Fruit fly (Drosophila melanogaster) whole organism, embryonic: Measurements from ENCODE around the gene Syx1A.

Source experiments
- Atf6 ChIP-seq: fragments of 200-800 bp; sonication (Bioruptor generic); IDR thresholded peaks from 2 replicates; pipeline ENCODE4 v1.3.6; 2022; ENCODE audit warnings: missing biosample characterization, missing genetic modification characterization
- B-H1 ChIP-seq: fragments of 200-800 bp; sonication (Bioruptor generic); IDR thresholded peaks from 3 replicates; pipeline ENCODE4 v1.3.6; 2022; ENCODE audit warnings: missing biosample characterization, missing genetic modification characterization
- Bdp1 ChIP-seq: fragments of 200-800 bp; sonication (Bioruptor generic); optimal IDR thresholded peaks from 3 replicates; lab custom pipeline; 2016; ENCODE audit warnings: missing biosample characterization, missing genetic modification characterization
- BtbVII ChIP-seq: fragments of 200-800 bp; sonication (Bioruptor generic); optimal IDR thresholded peaks from 3 replicates; lab custom pipeline; 2017; ENCODE audit warnings: missing biosample characterization, mild to moderate bottlenecking, missing genetic modification characterization
- CG10209 ChIP-seq: fragments of 200-800 bp; sonication (Bioruptor generic); optimal IDR thresholded peaks from 3 replicates; lab custom pipeline; 2017; ENCODE audit warnings: missing biosample characterization, mild to moderate bottlenecking, missing genetic modification characterization, missing genetic modification reagents
- CG10565 ChIP-seq: fragments of 200-800 bp; sonication (Bioruptor generic); optimal IDR thresholded peaks from 3 replicates; lab custom pipeline; 2016; ENCODE audit warnings: missing biosample characterization, mild to moderate bottlenecking, missing genetic modification characterization
- CG11085 ChIP-seq: fragments of 200-800 bp; sonication (Bioruptor generic); IDR thresholded peaks from 2 replicates; pipeline ENCODE4 v1.3.6; 2022; ENCODE audit warnings: missing biosample characterization, missing genetic modification characterization
- CG12659 ChIP-seq: fragments of 200-800 bp; sonication (Bioruptor generic); optimal IDR thresholded peaks from 3 replicates; lab custom pipeline; 2017; ENCODE audit warnings: mild to moderate bottlenecking, missing biosample characterization, missing genetic modification reagents, missing genetic modification characterization
- CG14014 ChIP-seq: fragments of 200-800 bp; sonication (Bioruptor generic); IDR thresholded peaks from 2 replicates; pipeline ENCODE4 v1.3.6; 2022; ENCODE audit warnings: missing biosample characterization, missing genetic modification characterization
- CG14050 ChIP-seq: fragments of 200-800 bp; sonication (Bioruptor generic); IDR thresholded peaks from 3 replicates; pipeline ENCODE4 v1.3.6; 2022; ENCODE audit warnings: missing biosample characterization, missing genetic modification characterization
- CG14441 ChIP-seq: fragments of 200-800 bp; sonication (Bioruptor generic); IDR thresholded peaks from 2 replicates; pipeline ENCODE4 v1.3.6; 2022; ENCODE audit warnings: missing biosample characterization, missing genetic modification characterization
- CG1529 ChIP-seq: fragments of 200-800 bp; sonication (Bioruptor generic); optimal IDR thresholded peaks from 3 replicates; lab custom pipeline; 2018; ENCODE audit warnings: missing biosample characterization, missing genetic modification characterization
- CG17359 ChIP-seq: fragments of 200-800 bp; sonication (Bioruptor generic); optimal IDR thresholded peaks from 3 replicates; lab custom pipeline; 2018; ENCODE audit warnings: missing biosample characterization, mild to moderate bottlenecking, missing genetic modification characterization, moderate library complexity
- CG18262 ChIP-seq: fragments of 200-800 bp; optimal IDR thresholded peaks from 3 replicates; lab custom pipeline; 2019; ENCODE audit warnings: missing biosample characterization, mild to moderate bottlenecking, missing genetic modification characterization, moderate library complexity
- CG2678 ChIP-seq: fragments of 200-800 bp; sonication (Bioruptor generic); optimal IDR thresholded peaks from 3 replicates; lab custom pipeline; 2019; ENCODE audit warnings: missing biosample characterization, mild to moderate bottlenecking, missing genetic modification characterization, moderate library complexity
- CG31441 ChIP-seq: fragments of 200-800 bp; sonication (Bioruptor generic); IDR thresholded peaks from 2 replicates; pipeline ENCODE4 v1.3.6; 2022; ENCODE audit warnings: missing biosample characterization, missing genetic modification characterization
- CG6813 ChIP-seq: fragments of 200-800 bp; sonication (Bioruptor generic); optimal IDR thresholded peaks from 2 replicates; lab custom pipeline; 2017; ENCODE audit warnings: missing biosample characterization, missing genetic modification characterization, mild to moderate bottlenecking, moderate library complexity, missing genetic modification reagents
- CG7928 ChIP-seq: fragments of 200-800 bp; sonication (Bioruptor generic); optimal IDR thresholded peaks from 2 replicates; lab custom pipeline; 2017; ENCODE audit warnings: missing biosample characterization, mild to moderate bottlenecking, missing genetic modification characterization
- CG8359 ChIP-seq: fragments of 200-800 bp; sonication (Bioruptor generic); optimal IDR thresholded peaks from 2 replicates; lab custom pipeline; 2017; ENCODE audit warnings: missing biosample characterization, mild to moderate bottlenecking, missing genetic modification characterization, borderline replicate concordance
- CG9797 ChIP-seq: fragments of 200-800 bp; sonication (Bioruptor generic); optimal IDR thresholded peaks from 3 replicates; lab custom pipeline; 2018; ENCODE audit warnings: missing biosample characterization, mild to moderate bottlenecking, missing genetic modification characterization
- CkIIα-i1 ChIP-seq: fragments of 200-800 bp; sonication (Bioruptor generic); IDR thresholded peaks from 2 replicates; pipeline ENCODE4 v1.3.6; 2022; ENCODE audit warnings: missing biosample characterization, missing genetic modification characterization
- D ChIP-seq, 2 experiments: fragments of 200-800 bp in 1 of 2; fragments of >200 bp in 1 of 2; sonication (Bioruptor generic) in 1 of 2; optimal IDR thresholded peaks; 2 replicates in 1 of 2; 3 replicates in 1 of 2; lab custom pipeline; 2017; ENCODE audit warnings: mild to moderate bottlenecking in 1 of 2, missing biosample characterization in 1 of 2, missing genetic modification characterization in 1 of 2, missing genetic modification reagents in 1 of 2
- Gug ChIP-seq: fragments of 200-800 bp; sonication (Bioruptor generic); IDR thresholded peaks from 4 replicates; pipeline ENCODE4 v1.3.6; 2022; ENCODE audit warnings: missing biosample characterization, missing genetic modification characterization
- HHEX ChIP-seq: fragments of 200-800 bp; sonication (Bioruptor generic); optimal IDR thresholded peaks from 3 replicates; lab custom pipeline; 2017; ENCODE audit warnings: missing biosample characterization, mild to moderate bottlenecking, missing genetic modification characterization, missing genetic modification reagents
- Hr39 ChIP-seq: fragments of >200 bp; optimal IDR thresholded peaks from 2 replicates; lab custom pipeline; 2017
- MBD-R2 ChIP-seq: fragments of 200-800 bp; sonication (Bioruptor generic); IDR thresholded peaks from 2 replicates; pipeline ENCODE4 v1.3.6; 2022; ENCODE audit warnings: missing biosample characterization, missing genetic modification characterization
- NK7.1 ChIP-seq: fragments of 200-800 bp; sonication (Bioruptor generic); optimal IDR thresholded peaks from 3 replicates; lab custom pipeline; 2016; ENCODE audit warnings: missing biosample characterization, missing genetic modification characterization
- NfI ChIP-seq: fragments of 200-800 bp; sonication (Bioruptor generic); optimal IDR thresholded peaks from 3 replicates; lab custom pipeline; 2018; ENCODE audit warnings: missing biosample characterization, mild to moderate bottlenecking, missing genetic modification characterization, moderate library complexity
- Opbp ChIP-seq: fragments of 200-800 bp; sonication (Bioruptor generic); IDR thresholded peaks from 3 replicates; pipeline ENCODE4 v1.3.6; 2022; ENCODE audit warnings: missing biosample characterization, missing genetic modification characterization; ENCODE audit not compliant: partially characterized antibody
- Side ChIP-seq: fragments of 200-800 bp; sonication (Bioruptor generic); optimal IDR thresholded peaks from 2 replicates; lab custom pipeline; 2016; ENCODE audit warnings: missing biosample characterization, missing genetic modification characterization
- Sin3A ChIP-seq: fragments of >200 bp; optimal IDR thresholded peaks from 2 replicates; lab custom pipeline; 2018
- Trl ChIP-seq, 3 experiments: fragments of >200 bp in 2 of 3; fragments of 200-800 bp in 1 of 3; sonication (Bioruptor generic) in 1 of 3; optimal IDR thresholded peaks; 2 replicates in 1 of 3; 3 replicates in 2 of 3; lab custom pipeline; 2016 to 2017; ENCODE audit warnings: missing biosample characterization in 1 of 3, missing genetic modification characterization in 1 of 3
- al ChIP-seq: fragments of 200-800 bp; sonication (Bioruptor generic); IDR thresholded peaks from 2 replicates; pipeline ENCODE4 v1.3.6; 2022; ENCODE audit warnings: missing biosample characterization, missing genetic modification characterization
- az2 ChIP-seq: fragments of 200-800 bp; sonication (Bioruptor generic); optimal IDR thresholded peaks from 3 replicates; lab custom pipeline; 2016; ENCODE audit warnings: missing biosample characterization, missing genetic modification characterization
- cad ChIP-seq: fragments of >200 bp; optimal IDR thresholded peaks from 2 replicates; lab custom pipeline; 2017; ENCODE audit warnings: missing biosample characterization, missing genetic modification characterization
- cwo ChIP-seq: fragments of 200-800 bp; sonication (Bioruptor generic); optimal IDR thresholded peaks from 3 replicates; lab custom pipeline; 2017; ENCODE audit warnings: missing biosample characterization, missing genetic modification characterization, mild to moderate bottlenecking, moderate library complexity, missing genetic modification reagents
- esg ChIP-seq: fragments of 200-800 bp; sonication (Bioruptor generic); conservative IDR thresholded peaks from 2 replicates; pipeline ENCODE4 v1.3.6; 2022; ENCODE audit warnings: missing biosample characterization, missing genetic modification characterization
- fu2 ChIP-seq: fragments of 200-800 bp; sonication (Bioruptor generic); optimal IDR thresholded peaks from 2 replicates; lab custom pipeline; 2016; ENCODE audit warnings: missing biosample characterization, missing genetic modification characterization
- gsb ChIP-seq: fragments of 200-800 bp; sonication (Bioruptor generic); IDR thresholded peaks from 2 replicates; pipeline ENCODE4 v1.3.6; 2022; ENCODE audit warnings: missing biosample characterization, missing genetic modification characterization
- hth ChIP-seq: fragments of >200 bp; optimal IDR thresholded peaks from 2 replicates; lab custom pipeline; 2017; ENCODE audit warnings: inconsistent platforms
- jing ChIP-seq: fragments of 200-800 bp; sonication (Bioruptor generic); optimal IDR thresholded peaks from 2 replicates; lab custom pipeline; 2018; ENCODE audit warnings: missing biosample characterization, mild to moderate bottlenecking, missing genetic modification characterization
- ken ChIP-seq: fragments of 200-800 bp; sonication (Bioruptor generic); IDR thresholded peaks from 3 replicates; pipeline ENCODE4 v1.3.6; 2022; ENCODE audit warnings: missing biosample characterization, missing genetic modification characterization
- nmo ChIP-seq: fragments of 200-800 bp; sonication (Bioruptor generic); optimal IDR thresholded peaks from 2 replicates; lab custom pipeline; 2018; ENCODE audit warnings: missing biosample characterization, mild to moderate bottlenecking, missing genetic modification characterization, moderate library complexity
- nom ChIP-seq: fragments of 200-800 bp; sonication (Bioruptor generic); optimal IDR thresholded peaks from 2 replicates; lab custom pipeline; 2017; ENCODE audit warnings: missing biosample characterization, missing genetic modification characterization, mild to moderate bottlenecking, moderate library complexity, missing genetic modification reagents
- sd ChIP-seq: fragments of 200-800 bp; sonication (Bioruptor generic); optimal IDR thresholded peaks from 3 replicates; lab custom pipeline; 2018; ENCODE audit warnings: missing biosample characterization, mild to moderate bottlenecking, missing genetic modification characterization, moderate library complexity
- sna ChIP-seq: fragments of 200-800 bp; sonication (Bioruptor generic); IDR thresholded peaks from 2 replicates; pipeline ENCODE4 v1.3.6; 2022; ENCODE audit warnings: missing biosample characterization, missing genetic modification characterization; ENCODE audit not compliant: partially characterized antibody
- tgo ChIP-seq: fragments of 200-800 bp; sonication (Bioruptor generic); IDR thresholded peaks from 3 replicates; pipeline ENCODE4 v1.3.6; 2022; ENCODE audit warnings: missing biosample characterization, missing genetic modification characterization
- ttk ChIP-seq: fragments of 200-800 bp; sonication (Bioruptor generic); IDR thresholded peaks from 2 replicates; pipeline ENCODE4 v2.1.2; 2022; ENCODE audit warnings: missing biosample characterization, missing genetic modification characterization
- usp ChIP-seq: fragments of >200 bp; optimal IDR thresholded peaks from 2 replicates; lab custom pipeline; 2017; ENCODE audit warnings: missing biosample characterization, missing genetic modification characterization
- wor ChIP-seq: fragments of 200-800 bp; sonication (Bioruptor generic); IDR thresholded peaks from 2 replicates; pipeline ENCODE4 v1.3.6; 2022; ENCODE audit warnings: missing biosample characterization, missing genetic modification characterization
- yki ChIP-seq: fragments of >200 bp; optimal IDR thresholded peaks from 3 replicates; lab custom pipeline; 2018

Gene Syx1A

DNA sequence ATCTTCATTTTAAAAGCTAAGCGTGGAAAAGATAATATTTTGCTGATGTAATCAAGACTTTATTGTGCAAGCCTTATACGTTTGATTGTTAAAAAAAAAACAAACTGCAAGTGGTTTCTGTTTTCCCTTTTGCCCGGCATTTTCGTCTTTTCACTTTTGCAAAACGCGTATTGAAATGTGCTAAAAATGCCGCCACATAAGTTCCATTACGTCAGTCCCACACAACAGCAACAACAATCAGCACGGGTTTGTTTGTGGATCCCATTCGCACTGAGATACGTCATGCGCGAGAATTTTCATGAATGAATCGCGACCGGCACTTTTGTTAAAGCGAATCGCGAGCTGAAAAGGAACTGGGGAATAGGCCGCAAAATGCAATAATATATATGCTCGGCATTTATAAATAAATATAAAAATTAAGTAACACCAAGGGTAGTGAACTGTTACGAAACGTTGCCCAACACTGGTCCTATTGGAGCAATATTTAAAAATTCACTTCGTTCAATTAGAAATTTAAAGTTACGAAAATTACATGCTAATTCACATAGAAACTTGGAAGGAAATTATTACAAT is 582 bp upstream of the Syx1A start (continued):
- no peak for TF ChIP-seq al
- TF ChIP-seq Atf6 (GFP tag; lab: Robert Waterston, UW): no peak
- peak; percentile 26 for TF ChIP-seq Side (GFP tag; lab: Kevin White, UChicago)
- no peak for TF ChIP-seq sna (GFP tag; lab: Robert Waterston, UW)
- peak; percentile 33 for TF ChIP-seq CG18262 (tag; lab: Kevin White, UChicago)
- TF ChIP-seq tgo (GFP tag; lab: Robert Waterston, UW): no peak
- no peak for TF ChIP-seq cad (GFP tag; lab: Kevin White, UChicago)
- no peak for TF ChIP-seq ttk (GFP tag; lab: Robert Waterston, UW)
- TF ChIP-seq esg (GFP tag; lab: Robert Waterston, UW): no peak
- peak; percentile 65 for TF ChIP-seq CG17359
- no peak for TF ChIP-seq B-H1 (GFP tag; lab: Robert Waterston, UW)
- no peak for TF ChIP-seq fu2
- peak; percentile 46 for TF ChIP-seq CG2678 (tag; lab: Kevin White, UChicago)
- TF ChIP-seq CG1529 (GFP tag; lab: Kevin White, UChicago): peak; percentile 17
- no peak for TF ChIP-seq MBD-R2 (GFP tag; lab: Robert Waterston, UW)
- peak; percentile 28 for TF ChIP-seq HHEX (GFP tag; lab: Kevin White, UChicago)
- no peak for TF ChIP-seq Opbp (GFP tag; lab: Robert Waterston, UW)
- no peak for TF ChIP-seq Trl (optimal IDR thresholded peaks at IDR 0.05; lab: Kevin White, UChicago)
- TF ChIP-seq Trl (GFP tag; optimal IDR thresholded peaks at IDR 0.05; lab: Kevin White, UChicago): peak; percentile 16
- TF ChIP-seq gsb (GFP tag; lab: Robert Waterston, UW): no peak
- no peak for TF ChIP-seq CG31441 (GFP tag; lab: Robert Waterston, UW)
- TF ChIP-seq CG14050 (GFP tag; lab: Robert Waterston, UW): no peak
- no peak for TF ChIP-seq usp (GFP tag; lab: Kevin White, UChicago)
- TF ChIP-seq nom: peak; percentile 72
- no peak for TF ChIP-seq NK7.1
- TF ChIP-seq wor (GFP tag; lab: Robert Waterston, UW): no peak
- peak; percentile 25 for TF ChIP-seq CG6813 (GFP tag; lab: Kevin White, UChicago)
- TF ChIP-seq CG14441 (GFP tag; lab: Robert Waterston, UW): no peak
- peak; percentile 67 for TF ChIP-seq NfI (GFP tag; lab: Kevin White, UChicago)
- TF ChIP-seq ken (GFP tag; lab: Robert Waterston, UW): no peak
- TF ChIP-seq yki: no peak
- TF ChIP-seq CG10209 (GFP tag; lab: Kevin White, UChicago): peak; percentile 39
- TF ChIP-seq nmo (GFP tag; lab: Kevin White, UChicago): peak; percentile 13
- TF ChIP-seq hth (lab: Kevin White, UChicago): no peak
- TF ChIP-seq Gug (GFP tag; lab: Robert Waterston, UW): no peak
- peak; percentile 5 for TF ChIP-seq CG7928
- peak; percentile 42 for TF ChIP-seq CG12659
- TF ChIP-seq CG8359 (GFP tag; lab: Kevin White, UChicago): no peak
- TF ChIP-seq Bdp1 (GFP tag; lab: Kevin White, UChicago): peak; percentile 25
- TF ChIP-seq CG10565 (GFP tag; lab: Kevin White, UChicago): no peak
- no peak for TF ChIP-seq Sin3A
- TF ChIP-seq cwo (GFP tag; lab: Kevin White, UChicago): peak; percentile 63
- TF ChIP-seq sd (tag; lab: Kevin White, UChicago): peak; percentile 12
- TF ChIP-seq CG9797: no peak
- no peak for TF ChIP-seq Hr39 (lab: Kevin White, UChicago)
- peak; percentile 64 for TF ChIP-seq BtbVII (GFP tag; lab: Kevin White, UChicago)
- TF ChIP-seq az2 (GFP tag; lab: Kevin White, UChicago): peak; percentile 43
- no peak for TF ChIP-seq CG11085
- no peak for TF ChIP-seq CkIIα-i1
- no peak for TF ChIP-seq D (optimal IDR thresholded peaks at IDR 0.05; lab: Kevin White, UChicago)
- peak; percentile 30 for TF ChIP-seq D (GFP tag; optimal IDR thresholded peaks at IDR 0.05; lab: Kevin White, UChicago)
- no peak for TF ChIP-seq jing (GFP tag; lab: Kevin White, UChicago)
- no peak for TF ChIP-seq CG14014 (GFP tag; lab: Robert Waterston, UW)
